Worm (Caenorhabditis elegans) whole organism, L3 larva: ENCODE data around the gene rcq-5.

ENCODE experiments used
- ama-1 ChIP-seq: fragments of 150-350 bp; optimal IDR thresholded peaks from 2 replicates; lab custom pipeline; 2018
- elt-2 ChIP-seq: sonication (generic microtip); optimal IDR thresholded peaks from 2 replicates; lab custom pipeline; 2016; ENCODE audit warnings: missing genetic modification reagents, mild to moderate bottlenecking, missing genetic modification characterization, missing compliant biosample characterization
- fkh-10 ChIP-seq: sonication (generic microtip); optimal IDR thresholded peaks from 2 replicates; lab custom pipeline; 2017; ENCODE audit warnings: missing biosample characterization, missing genetic modification reagents, missing genetic modification characterization
- jun-1 ChIP-seq: fragments of 150-350 bp; optimal IDR thresholded peaks from 2 replicates; lab custom pipeline; 2014; ENCODE audit warnings: missing biosample characterization, missing genetic modification reagents, missing genetic modification characterization
- lin-39 ChIP-seq: fragments of 150-350 bp; optimal IDR thresholded peaks from 2 replicates; lab custom pipeline; 2018; ENCODE audit warnings: missing biosample characterization, missing genetic modification reagents, missing genetic modification characterization
- nhr-237 ChIP-seq: fragments of 150-350 bp; optimal IDR thresholded peaks from 2 replicates; lab custom pipeline; 2014; ENCODE audit warnings: missing biosample characterization, missing genetic modification characterization
- pqm-1 ChIP-seq: fragments of 150-350 bp; optimal IDR thresholded peaks from 2 replicates; lab custom pipeline; 2017; ENCODE audit warnings: missing biosample characterization, missing genetic modification characterization, inconsistent platforms
- snpc-4 ChIP-seq: fragments of 150-350 bp; optimal IDR thresholded peaks from 2 replicates; lab custom pipeline; 2014; ENCODE audit warnings: missing biosample characterization, missing genetic modification characterization
- unc-39 ChIP-seq: sonication (generic microtip); optimal IDR thresholded peaks from 4 replicates; lab custom pipeline; 2017; ENCODE audit warnings: missing biosample characterization, missing genetic modification characterization
- unc-62 ChIP-seq: fragments of 150-350 bp; sonication (generic microtip); optimal IDR thresholded peaks from 4 replicates; lab custom pipeline; 2014; ENCODE audit warnings: missing biosample characterization, missing genetic modification reagents, missing genetic modification characterization

- TF ChIP-seq unc-39 (tag; lab: Kevin White, UChicago) (no peak), lin-39 (tag; lab: Kevin White, UChicago) (no peak), elt-2 (tag; lab: Kevin White, UChicago) (no peak), ama-1 (lab: Kevin White, UChicago) (no peak), pqm-1 (tag; lab: Kevin White, UChicago) (no peak), nhr-237 (tag; lab: Kevin White, UChicago) (no peak), snpc-4 (tag; lab: Kevin White, UChicago) (no peak), fkh-10 (no peak), jun-1 (tag; lab: Kevin White, UChicago) (no peak), unc-62 (GFP tag; lab: Kevin White, UChicago) (no peak)
Observed at ce11 chrIII:4103171-4103570, 45.4 kb upstream of the rcq-5 start.
